Worm (Caenorhabditis elegans): ENCODE data around the gene srw-97.
"Not testable (repeated sequence)": the region's sequence is repeated elsewhere in the genome, so short reads cannot be mapped to it uniquely, and the experiment has no call there.

srw-97 gene

DNA sequence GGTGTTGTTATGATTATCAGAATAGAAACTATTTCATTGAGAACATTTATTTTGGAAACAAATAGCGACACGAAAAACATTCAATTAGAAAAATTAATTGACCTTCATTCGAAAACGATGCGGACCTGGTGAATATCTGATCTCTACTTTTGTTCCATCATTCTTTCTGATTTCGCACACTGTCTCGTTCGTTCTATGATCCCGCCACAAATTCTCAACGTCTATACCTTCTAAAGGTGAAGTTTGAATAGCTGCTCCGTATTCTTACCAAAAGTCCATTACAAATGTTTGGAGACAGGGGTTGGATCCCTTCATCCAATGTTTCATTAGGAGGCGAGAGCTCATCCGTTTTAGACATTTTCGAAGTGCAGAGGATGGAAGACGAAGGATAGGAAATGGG, 17.0 kb downstream of the srw-97 start, which contains the start of gene fbxb-16:
fbxb-16 (minus strand) TSS at position 101 of the 400 bp plus-strand sequence.
- TF ChIP-seq hmbx-1 (tag; optimal IDR thresholded peaks at IDR 0.05) = no peak
- TF ChIP-seq tbx-37 (GFP tag; conservative IDR thresholded peaks at IDR 0.05) = no peak
- TF ChIP-seq ets-7 (tag; optimal IDR thresholded peaks at IDR 0.05) = no peak
- no peak for TF ChIP-seq hmg-4 (GFP tag; optimal IDR thresholded peaks at IDR 0.05)
- TF ChIP-seq aly-1 (tag; optimal IDR thresholded peaks at IDR 0.05) = no peak

DNA sequence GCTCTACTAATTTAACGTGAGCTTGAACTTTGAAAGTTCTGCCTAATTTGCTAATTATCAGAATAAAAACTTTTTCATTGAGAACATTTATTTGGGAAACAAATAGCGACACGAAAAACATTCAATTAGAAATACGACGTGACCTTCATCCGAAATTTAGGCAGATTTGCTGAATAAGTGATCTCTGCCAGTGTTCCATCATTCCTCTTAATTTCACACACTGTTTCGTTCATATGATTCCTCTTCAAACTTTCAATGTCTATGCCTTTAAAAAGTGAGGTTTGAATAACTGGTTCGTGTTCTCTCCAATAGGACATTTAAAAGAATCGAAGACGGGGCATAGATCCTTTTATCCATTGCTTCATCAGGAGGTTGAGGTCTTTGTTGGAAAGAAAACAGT, 18.3 kb downstream of the srw-97 start, which contains the start of gene fbxb-20:
fbxb-20 (minus strand) TSS at position 101 of the 400 bp plus-strand sequence.
- TF ChIP-seq flt-1 (GFP tag; IDR thresholded peaks at IDR 0.05) = no peak
- TF ChIP-seq F13C5.2 (tag; optimal IDR thresholded peaks at IDR 0.05) = no peak
- TF ChIP-seq hnd-1 (tag; optimal IDR thresholded peaks at IDR 0.05) = no peak
- no peak for TF ChIP-seq sea-1 (GFP tag; conservative IDR thresholded peaks at IDR 0.05)
- no peak for TF ChIP-seq ets-7 (tag; optimal IDR thresholded peaks at IDR 0.05)
- no peak for TF ChIP-seq ama-1 (optimal IDR thresholded peaks at IDR 0.05)
- TF ChIP-seq B0310.2 (tag; optimal IDR thresholded peaks at IDR 0.05) = no peak
- TF ChIP-seq tra-4 (tag; optimal IDR thresholded peaks at IDR 0.05) = no peak
- TF ChIP-seq ceh-13 (GFP tag; optimal IDR thresholded peaks at IDR 0.05) = no peak
- TF ChIP-seq ceh-36 (tag; optimal IDR thresholded peaks at IDR 0.05) = no peak
- no peak for TF ChIP-seq tbx-11 (GFP tag; IDR thresholded peaks at IDR 0.05)
- no peak for TF ChIP-seq aly-1 (tag; optimal IDR thresholded peaks at IDR 0.05)
- TF ChIP-seq tbx-37 (GFP tag; conservative IDR thresholded peaks at IDR 0.05) = no peak
- no peak for TF ChIP-seq scrt-1 (GFP tag; IDR thresholded peaks at IDR 0.05)
- no peak for TF ChIP-seq hmg-4 (GFP tag; optimal IDR thresholded peaks at IDR 0.05)
- no peak for TF ChIP-seq hmbx-1 (tag; optimal IDR thresholded peaks at IDR 0.05)
- no peak for TF ChIP-seq pes-1 (GFP tag; IDR thresholded peaks at IDR 0.05)

DNA sequence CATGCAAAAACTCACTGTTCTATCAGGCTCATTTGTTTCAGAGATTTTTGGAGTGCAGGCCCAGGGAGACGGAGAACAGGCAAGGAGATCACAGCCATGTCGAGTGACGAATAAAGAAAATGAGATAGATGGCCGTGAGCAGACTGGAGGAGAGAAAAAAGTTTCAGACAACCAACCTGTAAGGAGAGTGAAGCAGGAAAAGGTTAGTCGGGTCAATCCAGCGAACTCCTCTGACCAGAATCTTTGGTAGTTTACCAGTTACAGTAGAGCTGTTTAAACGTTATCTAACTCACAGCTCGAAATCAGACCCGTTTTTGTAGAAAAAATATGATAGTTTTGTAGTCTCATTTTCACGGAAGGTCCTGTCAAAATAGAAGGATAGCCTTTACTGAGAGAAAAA, 20.0 kb downstream of the srw-97 start, which contains the start of gene fbxb-21:
fbxb-21 (minus strand) TSS at position 101 of the 400 bp plus-strand sequence.
- TF ChIP-seq hmbx-1 (tag; optimal IDR thresholded peaks at IDR 0.05) (no peak), tbx-37 (GFP tag; conservative IDR thresholded peaks at IDR 0.05) (no peak), tbx-11 (GFP tag; IDR thresholded peaks at IDR 0.05) (no peak), ama-1 (optimal IDR thresholded peaks at IDR 0.05) (no peak), ceh-13 (GFP tag; optimal IDR thresholded peaks at IDR 0.05) (no peak)

ce11 chrII:1646199-1646598, 22.6 kb downstream of the srw-97 start, which contains the start of gene ZC204.17:
Gene ZC204.17, minus strand, starts transcription at chrII:1646299.
- TF ChIP-seq F13C5.2 (tag; optimal IDR thresholded peaks at IDR 0.05) = no peak
- TF ChIP-seq hnd-1 (tag; optimal IDR thresholded peaks at IDR 0.05) = no peak
- TF ChIP-seq ceh-36 (tag; optimal IDR thresholded peaks at IDR 0.05) = no peak
- TF ChIP-seq B0310.2 (tag; optimal IDR thresholded peaks at IDR 0.05) = no peak
- TF ChIP-seq scrt-1 (GFP tag; IDR thresholded peaks at IDR 0.05) = no peak
- TF ChIP-seq sea-1 (GFP tag; conservative IDR thresholded peaks at IDR 0.05) = no peak
- TF ChIP-seq ceh-13 (GFP tag; optimal IDR thresholded peaks at IDR 0.05) = no peak
- TF ChIP-seq pes-1 (GFP tag; IDR thresholded peaks at IDR 0.05) = no peak
- no peak for TF ChIP-seq tra-4 (tag; optimal IDR thresholded peaks at IDR 0.05)
- no peak for TF ChIP-seq tbx-37 (GFP tag; conservative IDR thresholded peaks at IDR 0.05)
- TF ChIP-seq hmg-4 (GFP tag; optimal IDR thresholded peaks at IDR 0.05) = no peak
- no peak for TF ChIP-seq aly-1 (tag; optimal IDR thresholded peaks at IDR 0.05)
- no peak for TF ChIP-seq hmbx-1 (tag; optimal IDR thresholded peaks at IDR 0.05)
- no peak for TF ChIP-seq flt-1 (GFP tag; IDR thresholded peaks at IDR 0.05)
- no peak for TF ChIP-seq ama-1 (optimal IDR thresholded peaks at IDR 0.05)
- no peak for TF ChIP-seq ets-7 (tag; optimal IDR thresholded peaks at IDR 0.05)
- TF ChIP-seq tbx-11 (GFP tag; IDR thresholded peaks at IDR 0.05) = no peak

DNA sequence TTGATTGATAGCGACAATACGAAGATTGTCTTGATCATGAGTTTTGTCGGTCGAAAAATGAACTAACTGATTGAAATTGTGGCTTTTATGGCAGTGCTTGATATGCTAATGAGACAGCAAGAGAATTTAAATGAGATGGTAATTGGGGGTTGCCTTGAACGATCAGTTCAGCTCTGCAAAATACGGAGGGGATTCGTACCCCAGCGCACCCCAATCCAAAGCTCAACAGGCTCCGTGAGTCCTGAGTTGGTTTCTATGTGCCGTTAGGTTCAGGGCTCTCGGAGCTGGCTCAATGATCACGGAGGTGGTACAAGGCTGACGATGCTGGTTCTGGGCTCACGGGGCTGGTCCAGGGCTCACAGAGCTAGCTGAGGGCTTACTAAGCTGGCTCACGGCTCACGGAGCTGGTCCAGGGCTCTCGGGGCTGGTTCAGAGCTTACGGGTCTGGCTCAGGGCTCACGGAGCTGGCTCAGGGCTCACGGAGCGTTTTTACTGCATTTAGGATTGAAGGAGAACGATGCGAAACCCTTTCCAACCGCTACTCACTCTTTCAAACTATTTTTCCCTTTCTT, 23.9 kb downstream of the srw-97 start, which contains the start of gene ZC204.6:
ZC204.6 (minus strand) TSS at position 51 of the 572 bp plus-strand sequence.
- TF ChIP-seq ceh-13 (GFP tag; optimal IDR thresholded peaks at IDR 0.05) = no peak
- no peak for TF ChIP-seq tbx-37 (GFP tag; conservative IDR thresholded peaks at IDR 0.05)
- TF ChIP-seq hmbx-1 (tag; optimal IDR thresholded peaks at IDR 0.05) = no peak
- TF ChIP-seq pes-1 (GFP tag; IDR thresholded peaks at IDR 0.05) = no peak
- no peak for TF ChIP-seq flt-1 (GFP tag; IDR thresholded peaks at IDR 0.05)
- no peak for TF ChIP-seq scrt-1 (GFP tag; IDR thresholded peaks at IDR 0.05)

- TF ChIP-seq ceh-13 (GFP tag; optimal IDR thresholded peaks at IDR 0.05) (no peak), hmbx-1 (tag; optimal IDR thresholded peaks at IDR 0.05) (no peak), scrt-1 (GFP tag; IDR thresholded peaks at IDR 0.05) (no peak), hnd-1 (tag; optimal IDR thresholded peaks at IDR 0.05) (no peak), ets-7 (tag; optimal IDR thresholded peaks at IDR 0.05) (no peak), sea-1 (GFP tag; conservative IDR thresholded peaks at IDR 0.05) (no peak), pes-1 (GFP tag; IDR thresholded peaks at IDR 0.05) (no peak), aly-1 (tag; optimal IDR thresholded peaks at IDR 0.05) (no peak), B0310.2 (tag; optimal IDR thresholded peaks at IDR 0.05) (no peak), tra-4 (tag; optimal IDR thresholded peaks at IDR 0.05) (no peak), flt-1 (GFP tag; IDR thresholded peaks at IDR 0.05) (no peak), tbx-11 (GFP tag; IDR thresholded peaks at IDR 0.05) (no peak), tbx-37 (GFP tag; conservative IDR thresholded peaks at IDR 0.05) (no peak), hmg-4 (GFP tag; optimal IDR thresholded peaks at IDR 0.05) (no peak), ceh-36 (tag; optimal IDR thresholded peaks at IDR 0.05) (no peak), F13C5.2 (tag; optimal IDR thresholded peaks at IDR 0.05) (no peak), ama-1 (optimal IDR thresholded peaks at IDR 0.05) (no peak)
These were observed 28.3 kb downstream of the srw-97 start, which contains the start of gene srh-72 for ce11 chrII:1640496-1640895. Gene srh-72, minus strand, starts transcription at chrII:1640596.

ce11 chrII:1636392-1636791, 32.4 kb downstream of the srw-97 start, which contains the start of gene srg-20:
Gene srg-20, plus strand, starts transcription at chrII:1636692.
- not testable (repeated sequence) for TF ChIP-seq aly-1, hmbx-1, ets-7 (tag; optimal IDR thresholded peaks at IDR 0.05)
